Worm (Caenorhabditis elegans): ENCODE results near the gene F49E12.10.

Gene F49E12.10

DNA sequence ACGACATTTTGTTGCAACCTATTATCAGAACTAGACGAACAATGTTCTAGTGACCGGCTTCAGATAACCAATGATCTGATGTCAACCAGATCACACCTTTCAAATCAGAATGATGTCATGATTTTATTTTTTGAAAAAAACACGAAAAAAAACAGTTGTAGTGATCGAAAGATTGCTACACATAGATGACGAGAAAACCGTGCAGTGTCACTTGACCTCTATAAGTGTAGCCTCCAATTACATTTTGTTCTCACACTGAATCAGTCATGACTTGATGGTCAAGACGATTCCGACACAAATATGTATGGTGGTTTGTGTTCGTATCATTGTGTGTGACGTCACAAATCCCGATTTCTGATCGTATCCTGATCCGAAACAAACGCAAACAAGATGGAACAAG, 49.2 kb downstream of the F49E12.10 start:
- TF ChIP-seq ceh-91 (GFP tag; IDR thresholded peaks at IDR 0.05) (no peak), nfya-1 (tag; optimal IDR thresholded peaks at IDR 0.05; ENCODE audit: borderline replicate concordance, insufficient read depth) (no peak), atf-7 (tag; optimal IDR thresholded peaks at IDR 0.05) (peak; percentile 6), ama-1 (optimal IDR thresholded peaks at IDR 0.05) (peak; percentile 68), ama-1 (GFP tag; optimal IDR thresholded peaks at IDR 0.05) (no peak), lin-40 (tag; optimal IDR thresholded peaks at IDR 0.05) (peak; percentile 3)

DNA sequence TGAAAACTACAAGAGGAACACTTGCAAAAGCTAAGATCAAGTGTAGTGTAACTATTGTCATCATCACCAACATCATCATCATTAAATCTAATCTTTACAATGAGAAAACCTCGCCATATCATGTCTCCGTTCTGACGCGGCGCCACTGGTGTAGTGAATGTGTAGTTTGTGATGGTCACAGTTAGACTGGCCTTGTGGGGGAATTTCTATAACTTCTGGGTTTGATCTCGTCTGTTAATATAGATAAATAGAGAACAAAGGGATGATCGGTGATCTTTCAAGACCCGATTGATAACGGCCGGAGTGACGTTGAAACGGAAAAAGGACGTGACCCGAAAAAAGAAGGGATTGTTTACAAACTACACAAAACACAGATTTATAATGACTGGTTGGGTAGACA, 49.9 kb downstream of the F49E12.10 start:
- TF ChIP-seq snpc-1.1 (tag; optimal IDR thresholded peaks at IDR 0.05; ENCODE audit: insufficient read depth) (no peak), somi-1 (GFP tag; optimal IDR thresholded peaks at IDR 0.05) (peak; percentile 6), lin-26 (GFP tag; IDR thresholded peaks at IDR 0.05) (0 out of 2 replicates have a peak, but pooled peaks have one; percentile 9), atf-7 (tag; optimal IDR thresholded peaks at IDR 0.05) (no peak), ztf-26 (tag; optimal IDR thresholded peaks at IDR 0.05) (peak; percentile 29), let-526 (GFP tag; IDR thresholded peaks at IDR 0.05) (no peak), lag-1 (GFP tag; IDR thresholded peaks at IDR 0.05) (no peak), snpc-1.3 (tag; optimal IDR thresholded peaks at IDR 0.05; ENCODE audit: insufficient read depth) (no peak)

DNA sequence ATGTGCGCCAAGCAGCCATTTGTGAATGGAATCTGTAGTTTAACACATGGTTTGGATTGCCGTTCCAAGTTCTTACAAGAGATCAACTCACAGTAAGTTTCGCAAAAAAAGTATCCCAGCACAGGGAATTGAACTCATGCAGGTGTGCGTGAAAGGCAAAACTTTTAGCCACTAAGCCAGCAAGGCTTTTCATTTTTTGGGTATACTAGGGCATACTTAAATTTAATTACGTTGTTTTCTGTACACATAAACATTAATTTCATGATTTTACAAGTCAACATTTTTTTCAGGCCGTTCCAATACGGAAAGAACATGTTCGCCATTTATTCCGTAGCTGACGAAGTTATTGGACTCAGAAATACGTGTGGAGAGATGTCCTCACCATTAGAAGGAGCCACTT, 50.7 kb downstream of the F49E12.10 start:
- peak; percentile 75 for TF ChIP-seq F57C9.4 (tag; optimal IDR thresholded peaks at IDR 0.05)
- no peak for TF ChIP-seq ztf-26 (tag; optimal IDR thresholded peaks at IDR 0.05)
- TF ChIP-seq nhr-80 (tag; optimal IDR thresholded peaks at IDR 0.05), result peak; percentile 14
- TF ChIP-seq lsy-27 (tag; optimal IDR thresholded peaks at IDR 0.05; ENCODE audit: borderline replicate concordance, insufficient read depth), result no peak
- peak; percentile 61 for TF ChIP-seq nfyb-1 (GFP tag; IDR thresholded peaks at IDR 0.05)
- TF ChIP-seq Y53G8AR.9 (GFP tag; conservative IDR thresholded peaks at IDR 0.05), result peak; percentile 93
- TF ChIP-seq ceh-79 (tag; optimal IDR thresholded peaks at IDR 0.05), result peak; percentile 87
- TF ChIP-seq rcor-1 (GFP tag; IDR thresholded peaks at IDR 0.05), result peak; percentile 73
- TF ChIP-seq cebp-1 (GFP tag; IDR thresholded peaks at IDR 0.05), result no peak
- no peak for TF ChIP-seq cebp-1 (tag; optimal IDR thresholded peaks at IDR 0.05)
- TF ChIP-seq Y56A3A.18 (GFP tag; IDR thresholded peaks at IDR 0.05), result peak; percentile 59; the same call in 1 of the 2 replicates
- TF ChIP-seq B0019.2 (GFP tag; conservative IDR thresholded peaks at IDR 0.05), result no peak
- TF ChIP-seq madf-8 (GFP tag; conservative IDR thresholded peaks at IDR 0.05), result no peak; the same call in 1 of the 2 replicates
- TF ChIP-seq C17E4.6 (GFP tag; IDR thresholded peaks at IDR 0.05), result peak; percentile 50; the same call in 1 of the 2 replicates
- peak; percentile 75 for TF ChIP-seq B0261.1 (tag; optimal IDR thresholded peaks at IDR 0.05)
- TF ChIP-seq dox-1 (GFP tag; IDR thresholded peaks at IDR 0.05), result 0 out of 2 replicates have a peak, but pooled peaks have one; percentile 27
- TF ChIP-seq ceh-58 (GFP tag; IDR thresholded peaks at IDR 0.05), result peak; percentile 98
- no peak for TF ChIP-seq xnd-1 (tag; optimal IDR thresholded peaks at IDR 0.05)
- TF ChIP-seq snpc-1.1 (tag; optimal IDR thresholded peaks at IDR 0.05; ENCODE audit: insufficient read depth), result peak; percentile 52
- TF ChIP-seq zfh-2 (GFP tag; conservative IDR thresholded peaks at IDR 0.05), result no peak
- TF ChIP-seq K12H6.12 (tag; optimal IDR thresholded peaks at IDR 0.05), result no peak
- peak; percentile 94 for TF ChIP-seq tbp1 (GFP tag; optimal IDR thresholded peaks at IDR 0.05)
- peak; percentile 76 for TF ChIP-seq fkh-3 (tag; optimal IDR thresholded peaks at IDR 0.05)
- TF ChIP-seq mxl-1 (tag; optimal IDR thresholded peaks at IDR 0.05), result peak; percentile 86
- TF ChIP-seq egl-44 (GFP tag; IDR thresholded peaks at IDR 0.05), result peak; percentile 84
- TF ChIP-seq efl-1 (GFP tag; optimal IDR thresholded peaks at IDR 0.05), result no peak
- no peak for TF ChIP-seq nfya-2 (GFP tag; IDR thresholded peaks at IDR 0.05)
- peak; percentile 85 for TF ChIP-seq nhr-90 (tag; optimal IDR thresholded peaks at IDR 0.05)
- TF ChIP-seq rec-8 (tag; optimal IDR thresholded peaks at IDR 0.05), result peak; percentile 80 to 92
- peak; percentile 44 for TF ChIP-seq lsl-1 (GFP tag; optimal IDR thresholded peaks at IDR 0.05)
- peak; percentile 32 to 36 for TF ChIP-seq let-607 (tag; optimal IDR thresholded peaks at IDR 0.05)
- TF ChIP-seq aptf-2 (GFP tag; conservative IDR thresholded peaks at IDR 0.05), result no peak
- peak; percentile 65 for TF ChIP-seq attf-5 (GFP tag; optimal IDR thresholded peaks at IDR 0.05)
- peak; percentile 53; the same call in 1 of the 2 replicates for TF ChIP-seq mcd-1 (GFP tag; IDR thresholded peaks at IDR 0.05)

Data from whole organism, young adult.